Worm (Caenorhabditis elegans) whole organism, L4/young adult: ENCODE results near the gene Y12A6A.1.
A peak's percentile ranks its signal among the peaks of the same experiment; 100 is the strongest.

Source experiments
- W03F9.2 ChIP-seq: fragments of 150-350 bp; optimal IDR thresholded peaks from 2 replicates; lab custom pipeline; 2014; ENCODE audit warnings: missing biosample characterization, missing genetic modification characterization
- dao-5 ChIP-seq: sonication (generic microtip); optimal IDR thresholded peaks from 2 replicates; lab custom pipeline; 2016; ENCODE audit warnings: missing genotype, missing genetic modification characterization, moderate library complexity, missing compliant biosample characterization
- him-1 ChIP-seq: sonication (generic microtip); optimal IDR thresholded peaks from 2 replicates; lab custom pipeline; 2016; ENCODE audit warnings: missing genotype, missing genetic modification reagents, missing genetic modification characterization, missing compliant biosample characterization

Gene Y12A6A.1

DNA sequence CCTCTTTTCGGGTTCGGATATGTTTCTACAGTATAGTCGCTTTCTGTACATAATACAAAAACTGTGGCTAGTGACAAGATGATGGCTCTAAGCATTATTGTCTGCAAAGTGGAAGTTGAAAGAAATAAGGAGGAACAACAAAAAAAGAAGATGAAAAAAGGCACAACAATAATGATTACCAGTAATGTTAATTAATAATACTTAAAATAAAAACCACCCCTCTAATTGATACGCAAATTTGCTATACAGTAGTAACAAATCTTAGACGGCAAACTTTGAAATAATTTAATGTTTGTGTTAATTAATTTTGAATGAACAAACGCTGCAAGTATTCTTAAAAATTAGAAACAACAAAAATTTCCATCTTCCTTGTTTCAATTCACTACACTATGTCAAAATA is at the start of gene Y12A6A.1:
Y12A6A.1 (minus strand) TSS at position 101 of the 400 bp plus-strand sequence.
- TF ChIP-seq dao-5 (tag; lab: Kevin White, UChicago) (no peak), him-1 (tag; lab: Kevin White, UChicago) (no peak), W03F9.2 (no peak)

- TF ChIP-seq W03F9.2 (no peak), him-1 (tag; lab: Kevin White, UChicago) (no peak), dao-5 (tag; lab: Kevin White, UChicago) (no peak)
Measured at ce11 chrX:13670966-13671365, 49.4 kb upstream of the Y12A6A.1 start.

DNA sequence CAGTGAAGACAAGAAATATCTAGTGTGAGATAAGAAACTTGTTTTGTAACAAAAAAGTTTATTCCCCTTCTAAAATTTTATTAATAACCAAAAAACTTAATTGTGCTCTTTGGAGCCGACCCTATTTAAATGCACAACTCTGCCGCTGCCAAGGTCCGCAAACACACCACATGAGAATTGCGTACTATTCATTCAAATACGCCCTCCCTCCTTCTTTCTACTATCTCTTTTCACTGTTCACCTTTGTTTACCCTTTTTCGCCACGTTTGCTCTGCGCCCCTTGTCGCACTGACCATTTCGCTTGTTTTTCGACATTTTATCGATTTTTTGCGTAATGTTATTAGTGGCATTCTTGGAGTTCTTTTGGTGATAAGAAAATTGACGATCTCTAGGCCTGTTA is 48.1 kb upstream of the Y12A6A.1 start:
- no peak for TF ChIP-seq dao-5 (tag; lab: Kevin White, UChicago)
- no peak for TF ChIP-seq W03F9.2
- TF ChIP-seq him-1 (tag; lab: Kevin White, UChicago), result no peak

DNA sequence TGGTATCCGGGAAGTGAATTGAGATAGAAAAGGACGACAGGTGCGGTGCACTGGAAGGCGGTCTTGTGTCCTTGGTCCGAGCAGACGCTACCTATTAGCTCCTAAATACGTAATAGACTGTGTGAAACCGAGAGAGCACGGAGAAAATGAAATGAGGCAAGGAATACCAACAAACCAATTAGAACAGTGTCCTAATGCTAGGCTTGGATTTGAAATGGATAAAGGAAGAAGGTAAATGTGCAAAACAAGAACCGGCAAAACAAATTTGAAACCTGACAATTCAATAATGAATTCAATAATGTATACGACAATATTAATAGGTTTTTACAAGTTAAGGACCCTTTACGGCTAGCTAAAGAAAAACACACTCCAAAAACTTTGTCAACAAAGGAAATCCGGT is 47.2 kb upstream of the Y12A6A.1 start, which contains the start of gene C04A11.2:
C04A11.2 (minus strand) TSS at position 101 of the 400 bp plus-strand sequence.
- no peak for TF ChIP-seq W03F9.2
- no peak for TF ChIP-seq him-1 (tag; lab: Kevin White, UChicago)
- no peak for TF ChIP-seq dao-5 (tag; lab: Kevin White, UChicago)

DNA sequence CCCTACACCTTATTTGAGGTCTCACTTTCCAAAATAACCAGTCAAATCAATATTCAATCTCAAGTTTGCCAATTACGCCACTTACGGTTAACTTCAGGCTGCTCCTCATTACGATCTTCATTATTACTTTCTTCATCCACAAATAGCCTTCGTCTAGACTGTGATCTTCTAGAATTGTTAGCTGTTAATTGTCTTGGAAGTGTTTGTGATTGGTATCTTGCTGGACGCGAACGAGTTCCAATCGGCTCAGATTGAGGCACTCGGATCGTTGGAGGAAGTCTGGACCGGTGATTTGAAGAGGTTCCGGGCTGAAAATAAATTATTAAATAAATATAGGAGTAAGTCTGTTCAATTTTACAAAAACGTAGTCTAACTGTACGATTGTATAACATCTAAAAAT is 45.3 kb upstream of the Y12A6A.1 start:
- no peak for TF ChIP-seq him-1 (tag; lab: Kevin White, UChicago)
- TF ChIP-seq W03F9.2, result no peak
- no peak for TF ChIP-seq dao-5 (tag; lab: Kevin White, UChicago)

ce11 chrX:13665447-13665846 is 43.9 kb upstream of the Y12A6A.1 start:
- TF ChIP-seq W03F9.2 (peak; percentile 42), dao-5 (tag; lab: Kevin White, UChicago) (peak; percentile 96), him-1 (tag; lab: Kevin White, UChicago) (peak; percentile 91)

- TF ChIP-seq dao-5 (tag; lab: Kevin White, UChicago) (no peak), him-1 (tag; lab: Kevin White, UChicago) (no peak), W03F9.2 (no peak)
Measured at ce11 chrX:13663641-13664633, 42.4 kb upstream of the Y12A6A.1 start, which contains the start of gene C04A11.5. C04A11.5 (plus strand) TSS chrX:13664583.

- no peak for TF ChIP-seq him-1 (tag; lab: Kevin White, UChicago)
- TF ChIP-seq dao-5 (tag; lab: Kevin White, UChicago), result no peak
- TF ChIP-seq W03F9.2, result no peak
Measured at ce11 chrX:13660206-13660605, 38.7 kb upstream of the Y12A6A.1 start, which contains the start of gene C04A11.1. C04A11.1 (plus strand) TSS chrX:13660506.

DNA sequence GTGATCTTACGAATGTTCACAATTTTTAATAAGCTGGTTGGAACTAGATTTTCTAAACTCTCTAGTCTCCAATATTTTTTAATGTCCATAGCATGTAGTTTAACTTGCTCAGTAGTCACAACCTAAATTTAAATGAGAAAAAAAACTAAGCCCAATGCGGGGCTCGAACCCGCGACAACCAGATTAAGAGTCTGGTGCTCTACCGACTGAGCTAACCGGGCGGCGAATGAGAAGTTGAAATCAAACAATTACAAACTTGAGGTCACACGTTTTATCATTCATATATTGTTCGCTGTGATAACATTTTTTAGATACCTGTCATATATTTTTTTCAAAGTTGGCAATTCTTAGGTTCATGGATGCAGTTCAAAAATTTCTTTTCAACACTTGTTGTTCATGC is 34.2 kb upstream of the Y12A6A.1 start:
- TF ChIP-seq him-1 (tag; lab: Kevin White, UChicago) (no peak), dao-5 (tag; lab: Kevin White, UChicago) (no peak), W03F9.2 (no peak)

- no peak for TF ChIP-seq W03F9.2
- no peak for TF ChIP-seq him-1 (tag; lab: Kevin White, UChicago)
- TF ChIP-seq dao-5 (tag; lab: Kevin White, UChicago), result no peak
Measured at ce11 chrX:13654276-13654675, 32.7 kb upstream of the Y12A6A.1 start.

DNA sequence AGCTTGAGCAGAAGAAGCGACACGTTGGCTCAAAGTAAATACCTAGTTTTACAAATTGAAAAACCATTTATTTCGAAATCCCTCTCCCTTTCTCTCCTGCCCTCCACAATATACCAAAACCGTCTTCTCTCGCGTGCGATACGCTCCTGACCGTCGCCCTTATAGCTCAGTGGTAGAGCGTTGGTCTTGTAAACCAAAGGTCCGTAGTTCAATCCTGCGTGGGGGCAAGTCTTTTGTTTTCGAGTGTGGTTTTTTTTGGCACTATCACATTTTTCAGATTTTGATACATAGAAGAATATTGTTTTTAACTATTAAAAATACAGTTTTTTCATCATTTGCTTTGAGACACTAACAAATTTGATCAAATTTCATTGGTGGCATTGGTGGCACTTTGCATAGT is 32.0 kb upstream of the Y12A6A.1 start:
- peak; percentile 22 for TF ChIP-seq dao-5 (tag; lab: Kevin White, UChicago)
- TF ChIP-seq W03F9.2, result peak; percentile 1
- TF ChIP-seq him-1 (tag; lab: Kevin White, UChicago), result no peak

- TF ChIP-seq him-1 (tag; lab: Kevin White, UChicago), result no peak
- no peak for TF ChIP-seq dao-5 (tag; lab: Kevin White, UChicago)
- no peak for TF ChIP-seq W03F9.2
Measured at ce11 chrX:13650799-13651198, 29.3 kb upstream of the Y12A6A.1 start, which contains the start of gene C40C9.4. C40C9.4 (plus strand) TSS chrX:13651099.

ce11 chrX:13647305-13647704 is 25.8 kb upstream of the Y12A6A.1 start, which contains the start of gene C40C9.3:
C40C9.3 (plus strand) TSS chrX:13647605.
- TF ChIP-seq him-1 (tag; lab: Kevin White, UChicago) (no peak), W03F9.2 (no peak)

DNA sequence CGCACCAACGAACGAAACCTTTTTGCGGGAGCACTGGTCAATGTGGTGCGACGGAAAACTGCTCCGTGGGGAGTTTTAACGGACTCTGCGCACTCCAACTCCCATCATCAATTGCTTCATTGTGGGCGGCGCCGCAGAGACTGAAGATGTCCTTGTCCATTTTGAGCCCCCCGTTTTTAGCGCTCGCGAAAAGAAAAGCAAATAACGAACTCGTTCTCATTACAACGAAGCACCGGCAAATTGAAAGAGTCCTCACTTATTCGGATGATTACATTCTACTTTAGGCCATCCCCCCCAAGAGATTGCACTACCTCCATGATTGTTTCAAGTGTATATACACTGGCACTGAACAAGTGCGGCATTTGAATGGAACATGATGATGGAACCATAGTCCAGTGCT is 25.3 kb upstream of the Y12A6A.1 start, which contains the start of gene acr-9:
acr-9 (minus strand) TSS at position 101 of the 400 bp plus-strand sequence.
- TF ChIP-seq dao-5 (tag; lab: Kevin White, UChicago) (no peak), him-1 (tag; lab: Kevin White, UChicago) (no peak), W03F9.2 (no peak)
